Fruit fly (Drosophila melanogaster) whole organism, embryonic: ENCODE measurements around the gene Oatp74D.

ENCODE experiments used
- ATbp ChIP-seq: fragments of 200-800 bp; sonication (Bioruptor generic); optimal IDR thresholded peaks from 2 replicates; lab custom pipeline; 2017; ENCODE audit warnings: missing biosample characterization, mild to moderate bottlenecking, missing genetic modification characterization, missing genetic modification reagents
- Aef1 ChIP-seq: fragments of 200-800 bp; sonication (Bioruptor generic); IDR thresholded peaks from 3 replicates; pipeline ENCODE4 v1.3.6; 2022; ENCODE audit warnings: missing biosample characterization, missing genetic modification characterization
- Atf3 ChIP-seq: fragments of 200-800 bp; sonication (Bioruptor generic); optimal IDR thresholded peaks from 3 replicates; lab custom pipeline; 2016; ENCODE audit warnings: missing biosample characterization, missing genetic modification characterization
- Bgb ChIP-seq: fragments of 200-800 bp; sonication (Bioruptor generic); IDR thresholded peaks from 2 replicates; pipeline ENCODE4 v1.3.6; 2022; ENCODE audit warnings: missing biosample characterization, missing genetic modification characterization; ENCODE audit not compliant: partially characterized antibody
- Blimp-1 ChIP-seq: fragments of 200-800 bp; sonication (Bioruptor generic); optimal IDR thresholded peaks from 3 replicates; lab custom pipeline; 2018; ENCODE audit warnings: missing biosample characterization, missing genetic modification characterization, mild to moderate bottlenecking, moderate library complexity, missing genetic modification reagents
- CG10267 ChIP-seq: fragments of 200-800 bp; sonication (Bioruptor generic); optimal IDR thresholded peaks from 2 replicates; lab custom pipeline; 2018; ENCODE audit warnings: missing biosample characterization, mild to moderate bottlenecking, missing genetic modification characterization, moderate library complexity
- CG10654 ChIP-seq: fragments of 200-800 bp; sonication (Bioruptor generic); optimal IDR thresholded peaks from 2 replicates; lab custom pipeline; 2016; ENCODE audit warnings: missing biosample characterization, missing genetic modification characterization
- CG10979 ChIP-seq: fragments of 200-800 bp; sonication (Bioruptor generic); optimal IDR thresholded peaks from 2 replicates; lab custom pipeline; 2018; ENCODE audit warnings: missing biosample characterization, mild to moderate bottlenecking, missing genetic modification characterization, moderate library complexity
- CG12299 ChIP-seq: fragments of 200-800 bp; sonication (Bioruptor generic); optimal IDR thresholded peaks from 2 replicates; lab custom pipeline; 2018; ENCODE audit warnings: missing biosample characterization, mild to moderate bottlenecking, missing genetic modification characterization
- CG2199 ChIP-seq: fragments of 200-800 bp; sonication (Bioruptor generic); IDR thresholded peaks from 3 replicates; pipeline ENCODE4 v1.3.6; 2022; ENCODE audit warnings: missing biosample characterization, missing genetic modification characterization
- CG2875 ChIP-seq: fragments of 200-800 bp; sonication (Bioruptor generic); optimal IDR thresholded peaks from 2 replicates; lab custom pipeline; 2017; ENCODE audit warnings: missing biosample characterization, mild to moderate bottlenecking, missing genetic modification characterization, missing genetic modification reagents
- CG2889 ChIP-seq: fragments of 200-800 bp; sonication (Bioruptor generic); IDR thresholded peaks from 3 replicates; pipeline ENCODE4 v1.3.6; 2022; ENCODE audit warnings: missing biosample characterization, missing genetic modification characterization
- CG33557 ChIP-seq: fragments of 200-800 bp; sonication (Bioruptor generic); optimal IDR thresholded peaks from 2 replicates; lab custom pipeline; 2019; ENCODE audit warnings: missing biosample characterization, mild to moderate bottlenecking, missing genetic modification characterization, moderate library complexity
- CG3407 ChIP-seq: fragments of 200-800 bp; sonication (Bioruptor generic); optimal IDR thresholded peaks from 2 replicates; lab custom pipeline; 2018; ENCODE audit warnings: missing biosample characterization, mild to moderate bottlenecking, missing genetic modification characterization
- CG6791 ChIP-seq: fragments of 200-800 bp; sonication (Bioruptor generic); IDR thresholded peaks from 3 replicates; pipeline ENCODE4 v1.3.6; 2022; ENCODE audit warnings: missing biosample characterization, missing genetic modification characterization; ENCODE audit not compliant: partially characterized antibody
- CG6854 ChIP-seq: fragments of 200-800 bp; sonication (Bioruptor generic); optimal IDR thresholded peaks from 3 replicates; lab custom pipeline; 2017; ENCODE audit warnings: missing biosample characterization, mild to moderate bottlenecking, missing genetic modification characterization
- CG8944 ChIP-seq: fragments of 200-800 bp; sonication (Bioruptor generic); optimal IDR thresholded peaks from 3 replicates; lab custom pipeline; 2016; ENCODE audit warnings: missing biosample characterization, missing genetic modification characterization
- CG9797 ChIP-seq: fragments of 200-800 bp; sonication (Bioruptor generic); optimal IDR thresholded peaks from 3 replicates; lab custom pipeline; 2018; ENCODE audit warnings: missing biosample characterization, mild to moderate bottlenecking, missing genetic modification characterization
- Deaf1 ChIP-seq: fragments of 200-800 bp; optimal IDR thresholded peaks from 3 replicates; lab custom pipeline; 2019; ENCODE audit warnings: missing biosample characterization, mild to moderate bottlenecking, missing genetic modification characterization, moderate library complexity
- Dll ChIP-seq: fragments of 200-800 bp; sonication (Bioruptor generic); IDR thresholded peaks from 4 replicates; pipeline ENCODE4 v1.3.6; 2022; ENCODE audit warnings: missing biosample characterization, missing genetic modification characterization; ENCODE audit not compliant: partially characterized antibody
- Dref ChIP-seq: fragments of 200-800 bp; sonication (Bioruptor generic); IDR thresholded peaks from 2 replicates; pipeline ENCODE4 v1.3.6; 2022; ENCODE audit warnings: missing biosample characterization, missing genetic modification characterization
- Eip74EF ChIP-seq, 2 experiments: fragments of 200-800 bp in 1 of 2; fragments of >200 bp in 1 of 2; sonication (Bioruptor generic) in 1 of 2; optimal IDR thresholded peaks; 2 replicates each; lab custom pipeline; 2017 to 2019; ENCODE audit warnings: missing biosample characterization in 2 of 2, missing genetic modification characterization in 2 of 2, mild to moderate bottlenecking in 1 of 2, moderate library complexity in 1 of 2
- HmgZ ChIP-seq: fragments of 200-800 bp; sonication (Bioruptor generic); optimal IDR thresholded peaks from 2 replicates; lab custom pipeline; 2018; ENCODE audit warnings: missing biosample characterization, mild to moderate bottlenecking, missing genetic modification characterization
- Lpt ChIP-seq: fragments of >200 bp; optimal IDR thresholded peaks from 2 replicates; lab custom pipeline; 2018; ENCODE audit warnings: missing biosample characterization, missing genetic modification characterization
- Mad ChIP-seq: fragments of 200-800 bp; sonication (Bioruptor generic); optimal IDR thresholded peaks from 2 replicates; lab custom pipeline; 2016; ENCODE audit warnings: missing biosample characterization, missing genetic modification characterization
- Side ChIP-seq: fragments of 200-800 bp; sonication (Bioruptor generic); optimal IDR thresholded peaks from 2 replicates; lab custom pipeline; 2016; ENCODE audit warnings: missing biosample characterization, missing genetic modification characterization
- Sry-β ChIP-seq: fragments of 200-800 bp; sonication (Bioruptor generic); optimal IDR thresholded peaks from 2 replicates; lab custom pipeline; 2018; ENCODE audit warnings: missing biosample characterization, mild to moderate bottlenecking, missing genetic modification characterization, moderate library complexity
- aop ChIP-seq: fragments of 200-800 bp; sonication (Bioruptor generic); IDR thresholded peaks from 2 replicates; pipeline ENCODE4 v1.3.6; 2022; ENCODE audit warnings: missing biosample characterization, missing genetic modification characterization
- btn ChIP-seq: fragments of 200-800 bp; sonication (Bioruptor generic); optimal IDR thresholded peaks from 2 replicates; lab custom pipeline; 2016; ENCODE audit warnings: missing biosample characterization, missing genetic modification characterization
- crc ChIP-seq: fragments of 200-800 bp; sonication (Bioruptor generic); optimal IDR thresholded peaks from 2 replicates; lab custom pipeline; 2016; ENCODE audit warnings: missing biosample characterization, missing genetic modification characterization
- disco-r ChIP-seq: fragments of 200-800 bp; sonication (Bioruptor generic); optimal IDR thresholded peaks from 2 replicates; lab custom pipeline; 2016; ENCODE audit warnings: missing biosample characterization, missing genetic modification characterization
- esg ChIP-seq: fragments of 200-800 bp; sonication (Bioruptor generic); conservative IDR thresholded peaks from 2 replicates; pipeline ENCODE4 v1.3.6; 2022; ENCODE audit warnings: missing biosample characterization, missing genetic modification characterization
- fd64A ChIP-seq: fragments of 200-800 bp; sonication (Bioruptor generic); optimal IDR thresholded peaks from 3 replicates; lab custom pipeline; 2018; ENCODE audit warnings: missing biosample characterization, mild to moderate bottlenecking, missing genetic modification characterization
- ftz-f1 ChIP-seq: fragments of 200-800 bp; sonication (Bioruptor generic); optimal IDR thresholded peaks from 2 replicates; lab custom pipeline; 2016; ENCODE audit warnings: missing biosample characterization, missing genetic modification characterization
- fu2 ChIP-seq: fragments of 200-800 bp; sonication (Bioruptor generic); optimal IDR thresholded peaks from 2 replicates; lab custom pipeline; 2016; ENCODE audit warnings: missing biosample characterization, missing genetic modification characterization
- gcm ChIP-seq: fragments of 200-800 bp; sonication (Bioruptor generic); optimal IDR thresholded peaks from 2 replicates; lab custom pipeline; 2019; ENCODE audit warnings: missing biosample characterization, mild to moderate bottlenecking, missing genetic modification characterization, moderate library complexity
- grau ChIP-seq: fragments of 200-800 bp; optimal IDR thresholded peaks from 3 replicates; lab custom pipeline; 2019; ENCODE audit warnings: missing biosample characterization, mild to moderate bottlenecking, missing genetic modification characterization, moderate library complexity
- ham ChIP-seq: fragments of 200-800 bp; sonication (Bioruptor generic); IDR thresholded peaks from 2 replicates; pipeline ENCODE4 v1.3.6; 2022; ENCODE audit warnings: missing biosample characterization, missing genetic modification characterization
- her ChIP-seq: fragments of 200-800 bp; sonication (Bioruptor generic); optimal IDR thresholded peaks from 2 replicates; lab custom pipeline; 2016; ENCODE audit warnings: missing biosample characterization, missing genetic modification characterization
- jumu ChIP-seq: fragments of 200-800 bp; sonication (Bioruptor generic); optimal IDR thresholded peaks from 3 replicates; lab custom pipeline; 2016; ENCODE audit warnings: missing biosample characterization, missing genetic modification characterization
- maf-S ChIP-seq: fragments of 200-800 bp; sonication (Bioruptor generic); optimal IDR thresholded peaks from 2 replicates; lab custom pipeline; 2016; ENCODE audit warnings: missing biosample characterization, missing genetic modification characterization
- nerfin-1 ChIP-seq: fragments of 200-800 bp; sonication (Bioruptor generic); optimal IDR thresholded peaks from 3 replicates; lab custom pipeline; 2019; ENCODE audit warnings: missing biosample characterization, mild to moderate bottlenecking, missing genetic modification characterization, moderate library complexity
- nom ChIP-seq: fragments of 200-800 bp; sonication (Bioruptor generic); optimal IDR thresholded peaks from 2 replicates; lab custom pipeline; 2017; ENCODE audit warnings: missing biosample characterization, missing genetic modification characterization, mild to moderate bottlenecking, moderate library complexity, missing genetic modification reagents
- oc ChIP-seq: fragments of 200-800 bp; sonication (Bioruptor generic); optimal IDR thresholded peaks from 2 replicates; lab custom pipeline; 2018; ENCODE audit warnings: missing biosample characterization, mild to moderate bottlenecking, missing genetic modification characterization, moderate library complexity
- pnt ChIP-seq: fragments of 200-800 bp; sonication (Bioruptor generic); optimal IDR thresholded peaks from 3 replicates; lab custom pipeline; 2016; ENCODE audit warnings: missing biosample characterization, missing genetic modification characterization
- scrt ChIP-seq: fragments of 200-800 bp; sonication (Bioruptor generic); optimal IDR thresholded peaks from 2 replicates; lab custom pipeline; 2018; ENCODE audit warnings: missing biosample characterization, mild to moderate bottlenecking, missing genetic modification characterization, moderate library complexity
- trh ChIP-seq: fragments of 200-800 bp; sonication (Bioruptor generic); optimal IDR thresholded peaks from 2 replicates; lab custom pipeline; 2016; ENCODE audit warnings: missing biosample characterization, missing genetic modification characterization
- unc-4 ChIP-seq: fragments of 200-800 bp; sonication (Bioruptor generic); IDR thresholded peaks from 2 replicates; pipeline ENCODE4 v1.3.6; 2022; ENCODE audit warnings: missing biosample characterization, missing genetic modification characterization; ENCODE audit not compliant: partially characterized antibody
- vnd ChIP-seq: fragments of 200-800 bp; sonication (Bioruptor generic); IDR thresholded peaks from 3 replicates; pipeline ENCODE4 v1.3.6; 2022; ENCODE audit warnings: missing biosample characterization, missing genetic modification characterization; ENCODE audit not compliant: partially characterized antibody

The Oatp74D gene

dm6 chr3L:17513893-17514616 lies 27.1 kb downstream of the Oatp74D start, which contains the start of the genes U4-U6-60K and CG7564 (continued):
- TF ChIP-seq CG10654 (GFP tag; lab: Kevin White, UChicago) = peak; percentile 60
- peak; percentile 82 for TF ChIP-seq Sry-β
- no peak for TF ChIP-seq ftz-f1 (GFP tag; lab: Kevin White, UChicago)
- TF ChIP-seq Lpt (GFP tag; lab: Kevin White, UChicago) = no peak
- TF ChIP-seq Deaf1 (tag; lab: Kevin White, UChicago) = peak; percentile 4
- TF ChIP-seq Side (GFP tag; lab: Kevin White, UChicago) = peak; percentile 23
- TF ChIP-seq CG9797 (GFP tag; lab: Kevin White, UChicago) = peak; percentile 6
- peak; percentile 17; the same call in 1 of the 2 replicates for TF ChIP-seq esg (GFP tag; lab: Robert Waterston, UW)
- TF ChIP-seq oc (tag; lab: Kevin White, UChicago) = no peak
- no peak for TF ChIP-seq scrt (GFP tag; lab: Kevin White, UChicago)
- peak; percentile 26 for TF ChIP-seq disco-r (GFP tag; lab: Kevin White, UChicago)
- peak; percentile 50 for TF ChIP-seq jumu
- TF ChIP-seq ATbp (GFP tag; lab: Kevin White, UChicago) = no peak
- no peak for TF ChIP-seq fd64A
- TF ChIP-seq aop (GFP tag; lab: Robert Waterston, UW) = no peak
- no peak for TF ChIP-seq CG2875 (GFP tag; lab: Kevin White, UChicago)
- TF ChIP-seq HmgZ (tag; lab: Kevin White, UChicago) = peak; percentile 61
- TF ChIP-seq grau (tag; lab: Kevin White, UChicago) = peak; percentile 61
- peak; percentile 52 for TF ChIP-seq Mad
- no peak for TF ChIP-seq CG2889 (GFP tag; lab: Robert Waterston, UW)
- peak; percentile 22 for TF ChIP-seq Blimp-1 (GFP tag; lab: Kevin White, UChicago)
- no peak for TF ChIP-seq her (GFP tag; lab: Kevin White, UChicago)
- no peak for TF ChIP-seq gcm (GFP tag; lab: Kevin White, UChicago)
- TF ChIP-seq Atf3 (GFP tag; lab: Kevin White, UChicago) = peak; percentile 38
- TF ChIP-seq CG12299 (tag; lab: Kevin White, UChicago) = peak; percentile 11
- no peak for TF ChIP-seq nom (GFP tag; lab: Kevin White, UChicago)
- no peak for TF ChIP-seq ham (GFP tag; lab: Robert Waterston, UW)
- peak; percentile 97 for TF ChIP-seq Bgb (GFP tag; lab: Robert Waterston, UW)
- TF ChIP-seq CG6791 (GFP tag; lab: Robert Waterston, UW) = peak; percentile 97
- TF ChIP-seq trh (GFP tag; lab: Kevin White, UChicago) = peak; percentile 46
- peak; percentile 95 for TF ChIP-seq Dll
- peak; percentile 28 for TF ChIP-seq maf-S (GFP tag; lab: Kevin White, UChicago)
- TF ChIP-seq CG2199 (GFP tag; lab: Robert Waterston, UW) = no peak
- TF ChIP-seq nerfin-1 (tag; lab: Kevin White, UChicago) = peak; percentile 24
- TF ChIP-seq CG6854 (GFP tag; lab: Kevin White, UChicago) = peak; percentile 23
- peak; percentile 15 for TF ChIP-seq crc
- TF ChIP-seq pnt (GFP tag; lab: Kevin White, UChicago) = no peak
- TF ChIP-seq CG8944 (GFP tag; lab: Kevin White, UChicago) = peak; percentile 28
- TF ChIP-seq CG10267 (tag; lab: Kevin White, UChicago) = peak; percentile 98
- TF ChIP-seq Eip74EF (GFP tag; optimal IDR thresholded peaks at IDR 0.05; lab: Kevin White, UChicago) = no peak
- TF ChIP-seq Aef1 = peak; percentile 10; the same call in 2 of the 3 replicates
- peak; percentile 3 for TF ChIP-seq CG3407 (GFP tag; lab: Kevin White, UChicago)
- TF ChIP-seq unc-4 (GFP tag; lab: Robert Waterston, UW) = peak; percentile 89
- TF ChIP-seq CG10979 (tag; lab: Kevin White, UChicago) = peak; percentile 32
- TF ChIP-seq fu2 = no peak
- TF ChIP-seq vnd = peak; percentile 98
- no peak for TF ChIP-seq btn
- peak; percentile 38; the same call in 1 of the 2 replicates for TF ChIP-seq Dref (GFP tag; lab: Robert Waterston, UW)
- peak; percentile 56 for TF ChIP-seq CG33557 (GFP tag; lab: Kevin White, UChicago)
